Fruit fly (Drosophila melanogaster) whole organism, embryonic: Measurements from ENCODE around the gene CG15330.

Source experiments
- Atf3 ChIP-seq: fragments of 200-800 bp; sonication (Bioruptor generic); optimal IDR thresholded peaks from 3 replicates; lab custom pipeline; 2016; ENCODE audit warnings: missing biosample characterization, missing genetic modification characterization
- B-H2 ChIP-seq: fragments of 200-800 bp; sonication (Bioruptor generic); optimal IDR thresholded peaks from 2 replicates; lab custom pipeline; 2018; ENCODE audit warnings: missing biosample characterization, mild to moderate bottlenecking, missing genetic modification characterization
- BtbVII ChIP-seq: fragments of 200-800 bp; sonication (Bioruptor generic); optimal IDR thresholded peaks from 3 replicates; lab custom pipeline; 2017; ENCODE audit warnings: missing biosample characterization, mild to moderate bottlenecking, missing genetic modification characterization
- CG11093 ChIP-seq: fragments of 200-800 bp; sonication (Bioruptor generic); IDR thresholded peaks from 3 replicates; pipeline ENCODE4 v1.3.6; 2022; ENCODE audit warnings: missing biosample characterization, missing genetic modification characterization
- CG15269 ChIP-seq: fragments of 200-800 bp; sonication (Bioruptor generic); optimal IDR thresholded peaks from 2 replicates; lab custom pipeline; 2018; ENCODE audit warnings: missing biosample characterization, mild to moderate bottlenecking, missing genetic modification characterization, moderate library complexity
- CG15514 ChIP-seq: fragments of 200-800 bp; sonication (Bioruptor generic); optimal IDR thresholded peaks from 3 replicates; lab custom pipeline; 2017; ENCODE audit warnings: missing biosample characterization, missing genetic modification characterization, mild to moderate bottlenecking, moderate library complexity, missing genetic modification reagents
- CG15696 ChIP-seq: fragments of 200-800 bp; sonication (Bioruptor generic); optimal IDR thresholded peaks from 2 replicates; lab custom pipeline; 2019; ENCODE audit warnings: missing biosample characterization, mild to moderate bottlenecking, missing genetic modification characterization, moderate library complexity
- CG16813 ChIP-seq: fragments of 200-800 bp; sonication (Bioruptor generic); IDR thresholded peaks from 3 replicates; pipeline ENCODE4 v1.3.6; 2022; ENCODE audit warnings: missing biosample characterization, missing genetic modification characterization; ENCODE audit not compliant: partially characterized antibody
- CG17359 ChIP-seq: fragments of 200-800 bp; sonication (Bioruptor generic); optimal IDR thresholded peaks from 3 replicates; lab custom pipeline; 2018; ENCODE audit warnings: missing biosample characterization, mild to moderate bottlenecking, missing genetic modification characterization, moderate library complexity
- CG17361 ChIP-seq: fragments of 200-800 bp; sonication (Bioruptor generic); IDR thresholded peaks from 3 replicates; pipeline ENCODE4 v1.3.6; 2022; ENCODE audit warnings: missing biosample characterization, missing genetic modification characterization
- CG18599 ChIP-seq: fragments of 200-800 bp; sonication (Bioruptor generic); optimal IDR thresholded peaks from 3 replicates; lab custom pipeline; 2017; ENCODE audit warnings: missing biosample characterization, missing genetic modification characterization, mild to moderate bottlenecking, moderate library complexity, missing genetic modification reagents
- CG2889 ChIP-seq: fragments of 200-800 bp; sonication (Bioruptor generic); IDR thresholded peaks from 3 replicates; pipeline ENCODE4 v1.3.6; 2022; ENCODE audit warnings: missing biosample characterization, missing genetic modification characterization
- CG3163 ChIP-seq: fragments of 200-800 bp; sonication (Bioruptor generic); optimal IDR thresholded peaks from 3 replicates; lab custom pipeline; 2016; ENCODE audit warnings: missing biosample characterization, missing genetic modification characterization
- CG32532 ChIP-seq: fragments of 200-800 bp; sonication (Bioruptor generic); IDR thresholded peaks from 2 replicates; pipeline ENCODE4 v1.3.6; 2022; ENCODE audit warnings: missing biosample characterization, missing genetic modification characterization
- CG33213 ChIP-seq: fragments of 200-800 bp; sonication (Bioruptor generic); optimal IDR thresholded peaks from 3 replicates; lab custom pipeline; 2016; ENCODE audit warnings: missing biosample characterization, missing genetic modification characterization
- CG43689 ChIP-seq: fragments of 200-800 bp; sonication (Bioruptor generic); IDR thresholded peaks from 2 replicates; pipeline ENCODE4 v1.3.6; 2022; ENCODE audit warnings: missing biosample characterization, missing genetic modification characterization
- CG7987 ChIP-seq: fragments of 200-800 bp; sonication (Bioruptor generic); optimal IDR thresholded peaks from 2 replicates; lab custom pipeline; 2018; ENCODE audit warnings: missing biosample characterization, mild to moderate bottlenecking, missing genetic modification characterization, moderate library complexity
- CG8089 ChIP-seq: fragments of 200-800 bp; sonication (Bioruptor generic); optimal IDR thresholded peaks from 3 replicates; lab custom pipeline; 2016; ENCODE audit warnings: missing biosample characterization, missing genetic modification characterization
- CG8359 ChIP-seq: fragments of 200-800 bp; sonication (Bioruptor generic); optimal IDR thresholded peaks from 2 replicates; lab custom pipeline; 2017; ENCODE audit warnings: missing biosample characterization, mild to moderate bottlenecking, missing genetic modification characterization, borderline replicate concordance
- CG8944 ChIP-seq: fragments of 200-800 bp; sonication (Bioruptor generic); optimal IDR thresholded peaks from 3 replicates; lab custom pipeline; 2016; ENCODE audit warnings: missing biosample characterization, missing genetic modification characterization
- CG9817 ChIP-seq: fragments of 200-800 bp; sonication (Bioruptor generic); optimal IDR thresholded peaks from 2 replicates; lab custom pipeline; 2018; ENCODE audit warnings: missing biosample characterization, mild to moderate bottlenecking, missing genetic modification characterization, moderate library complexity
- Deaf1 ChIP-seq: fragments of 200-800 bp; optimal IDR thresholded peaks from 3 replicates; lab custom pipeline; 2019; ENCODE audit warnings: missing biosample characterization, mild to moderate bottlenecking, missing genetic modification characterization, moderate library complexity
- Dek ChIP-seq: fragments of 200-800 bp; sonication (Bioruptor generic); optimal IDR thresholded peaks from 3 replicates; lab custom pipeline; 2019; ENCODE audit warnings: missing biosample characterization, mild to moderate bottlenecking, missing genetic modification characterization, moderate library complexity
- Dll ChIP-seq: fragments of 200-800 bp; sonication (Bioruptor generic); IDR thresholded peaks from 4 replicates; pipeline ENCODE4 v1.3.6; 2022; ENCODE audit warnings: missing biosample characterization, missing genetic modification characterization; ENCODE audit not compliant: partially characterized antibody
- Hmr ChIP-seq: fragments of 200-800 bp; sonication (Bioruptor generic); optimal IDR thresholded peaks from 3 replicates; lab custom pipeline; 2017; ENCODE audit warnings: mild to moderate bottlenecking, missing biosample characterization, missing genetic modification reagents, missing genetic modification characterization
- Max ChIP-seq: fragments of 200-800 bp; sonication (Bioruptor generic); optimal IDR thresholded peaks from 2 replicates; lab custom pipeline; 2016; ENCODE audit warnings: missing biosample characterization, mild to moderate bottlenecking, missing genetic modification characterization
- NC2β ChIP-seq: fragments of 200-800 bp; sonication (Bioruptor generic); optimal IDR thresholded peaks from 2 replicates; lab custom pipeline; 2016; ENCODE audit warnings: missing biosample characterization, missing genetic modification characterization
- Oaz ChIP-seq: fragments of 200-800 bp; sonication (Bioruptor generic); IDR thresholded peaks from 2 replicates; pipeline ENCODE4 v1.3.6; 2022; ENCODE audit warnings: missing biosample characterization, missing genetic modification characterization
- Rfx ChIP-seq: fragments of 200-800 bp; sonication (Bioruptor generic); IDR thresholded peaks from 2 replicates; pipeline ENCODE4 v1.3.6; 2022; ENCODE audit warnings: missing biosample characterization, missing genetic modification characterization
- Rx ChIP-seq: fragments of 200-800 bp; sonication (Bioruptor generic); IDR thresholded peaks from 2 replicates; pipeline ENCODE4 v1.3.6; 2022; ENCODE audit warnings: missing biosample characterization, missing genetic modification characterization
- Xrp1 ChIP-seq: fragments of 200-800 bp; sonication (Bioruptor generic); IDR thresholded peaks from 2 replicates; pipeline ENCODE4 v1.3.6; 2022; ENCODE audit warnings: missing biosample characterization, missing genetic modification characterization
- amos ChIP-seq: fragments of 200-800 bp; sonication (Bioruptor generic); IDR thresholded peaks from 2 replicates; pipeline ENCODE4 v1.3.6; 2022; ENCODE audit warnings: missing biosample characterization, missing genetic modification characterization; ENCODE audit not compliant: partially characterized antibody
- aop ChIP-seq: fragments of 200-800 bp; sonication (Bioruptor generic); IDR thresholded peaks from 2 replicates; pipeline ENCODE4 v1.3.6; 2022; ENCODE audit warnings: missing biosample characterization, missing genetic modification characterization
- bbx ChIP-seq: fragments of 200-800 bp; sonication (Bioruptor generic); IDR thresholded peaks from 2 replicates; pipeline ENCODE4 v1.3.6; 2022; ENCODE audit warnings: missing biosample characterization, missing genetic modification characterization; ENCODE audit not compliant: partially characterized antibody
- bigmax ChIP-seq: fragments of 200-800 bp; sonication (Bioruptor generic); optimal IDR thresholded peaks from 2 replicates; lab custom pipeline; 2018; ENCODE audit warnings: missing biosample characterization, mild to moderate bottlenecking, missing genetic modification characterization
- chn ChIP-seq: fragments of 200-800 bp; sonication (Bioruptor generic); optimal IDR thresholded peaks from 2 replicates; lab custom pipeline; 2016; ENCODE audit warnings: missing biosample characterization, missing genetic modification characterization
- cwo ChIP-seq: fragments of 200-800 bp; sonication (Bioruptor generic); optimal IDR thresholded peaks from 3 replicates; lab custom pipeline; 2017; ENCODE audit warnings: missing biosample characterization, missing genetic modification characterization, mild to moderate bottlenecking, moderate library complexity, missing genetic modification reagents
- ems ChIP-seq: fragments of 200-800 bp; sonication (Bioruptor generic); optimal IDR thresholded peaks from 3 replicates; lab custom pipeline; 2016; ENCODE audit warnings: missing biosample characterization, missing genetic modification characterization
- gfzf ChIP-seq: fragments of 200-800 bp; sonication (Bioruptor generic); optimal IDR thresholded peaks from 2 replicates; lab custom pipeline; 2016; ENCODE audit warnings: missing biosample characterization, mild to moderate bottlenecking, missing genetic modification characterization, moderate library complexity
- h ChIP-seq: fragments of >200 bp; optimal IDR thresholded peaks from 2 replicates; lab custom pipeline; 2017
- nmo ChIP-seq: fragments of 200-800 bp; sonication (Bioruptor generic); optimal IDR thresholded peaks from 2 replicates; lab custom pipeline; 2018; ENCODE audit warnings: missing biosample characterization, mild to moderate bottlenecking, missing genetic modification characterization, moderate library complexity
- pan ChIP-seq, 4 experiments: fragments of >200 bp in 3 of 4; fragments of 200-800 bp in 1 of 4; sonication (Bioruptor generic) in 1 of 4; optimal IDR thresholded peaks in 3 of 4; IDR thresholded peaks in 1 of 4; 2 replicates each; pipeline versions ENCODE4 v1.3.6 to Lab custom; 2017 to 2022; ENCODE audit warnings: missing biosample characterization in 2 of 4, missing genetic modification characterization in 2 of 4, mixed read lengths in 1 of 4
- pb ChIP-seq: fragments of 200-800 bp; sonication (Bioruptor generic); optimal IDR thresholded peaks from 3 replicates; lab custom pipeline; 2016; ENCODE audit warnings: missing biosample characterization, missing genetic modification characterization
- pnt ChIP-seq: fragments of 200-800 bp; sonication (Bioruptor generic); optimal IDR thresholded peaks from 3 replicates; lab custom pipeline; 2016; ENCODE audit warnings: missing biosample characterization, missing genetic modification characterization
- pzg ChIP-seq: fragments of 200-800 bp; sonication (Bioruptor generic); optimal IDR thresholded peaks from 3 replicates; lab custom pipeline; 2018; ENCODE audit warnings: missing biosample characterization, mild to moderate bottlenecking, missing genetic modification characterization, moderate library complexity
- sna ChIP-seq: fragments of 200-800 bp; sonication (Bioruptor generic); IDR thresholded peaks from 2 replicates; pipeline ENCODE4 v1.3.6; 2022; ENCODE audit warnings: missing biosample characterization, missing genetic modification characterization; ENCODE audit not compliant: partially characterized antibody
- stc ChIP-seq: fragments of 200-800 bp; sonication (Bioruptor generic); IDR thresholded peaks from 2 replicates; pipeline ENCODE4 v1.3.6; 2022; ENCODE audit warnings: missing biosample characterization, missing genetic modification characterization
- toy ChIP-seq: fragments of 200-800 bp; sonication (Bioruptor generic); IDR thresholded peaks from 2 replicates; pipeline ENCODE4 v1.3.6; 2022; ENCODE audit warnings: missing biosample characterization, missing genetic modification characterization
- z ChIP-seq: fragments of 200-800 bp; sonication (Bioruptor generic); IDR thresholded peaks from 3 replicates; pipeline ENCODE4 v1.3.6; 2022; ENCODE audit warnings: missing biosample characterization, missing genetic modification characterization

CG15330 gene

dm6 chrX:7933210-7933915 lies 22.5 kb upstream of the CG15330 start, which contains the start of the genes Dhdds and RpS14a (continued):
- TF ChIP-seq aop (GFP tag; lab: Robert Waterston, UW): no peak
- TF ChIP-seq Atf3 (GFP tag; lab: Kevin White, UChicago): peak; percentile 1
- TF ChIP-seq Dek (tag; lab: Kevin White, UChicago): no peak
- TF ChIP-seq sna: peak; percentile 64; the same call in 1 of the 2 replicates
- TF ChIP-seq Dll: peak; percentile 84
- no peak for TF ChIP-seq B-H2 (GFP tag; lab: Kevin White, UChicago)
- TF ChIP-seq CG3163 (GFP tag; lab: Kevin White, UChicago): no peak
- no peak for TF ChIP-seq CG2889
- TF ChIP-seq z (GFP tag; lab: Robert Waterston, UW): no peak
- peak; percentile 53 for TF ChIP-seq Rfx (GFP tag; lab: Robert Waterston, UW)
- TF ChIP-seq gfzf: peak; percentile 89
- no peak for TF ChIP-seq CG11093 (GFP tag; lab: Robert Waterston, UW)
- peak; percentile 6 for TF ChIP-seq CG8359 (GFP tag; lab: Kevin White, UChicago)
- TF ChIP-seq CG8089 (GFP tag; lab: Kevin White, UChicago): peak; percentile 11
- TF ChIP-seq Hmr: peak; percentile 83
- peak; percentile 58 for TF ChIP-seq bbx (GFP tag; lab: Robert Waterston, UW)
- TF ChIP-seq CG43689 (GFP tag; lab: Robert Waterston, UW): no peak
- TF ChIP-seq Deaf1 (tag; lab: Kevin White, UChicago): no peak
- peak; percentile 54 for TF ChIP-seq BtbVII
- peak; percentile 88 for TF ChIP-seq NC2β
- TF ChIP-seq CG33213 (GFP tag; lab: Kevin White, UChicago): peak; percentile 32
- TF ChIP-seq Max: peak; percentile 56
- TF ChIP-seq Oaz: no peak
- no peak for TF ChIP-seq toy (GFP tag; lab: Robert Waterston, UW)
- peak; percentile 38 for TF ChIP-seq CG15269 (tag; lab: Kevin White, UChicago)
- TF ChIP-seq CG7987: peak; percentile 64
- TF ChIP-seq h: no peak
- no peak for TF ChIP-seq stc
- TF ChIP-seq nmo (GFP tag; lab: Kevin White, UChicago): peak; percentile 84
- peak; percentile 31 for TF ChIP-seq pb
- TF ChIP-seq bigmax (GFP tag; lab: Kevin White, UChicago): no peak
- no peak for TF ChIP-seq chn (GFP tag; lab: Kevin White, UChicago)
- TF ChIP-seq amos (GFP tag; lab: Robert Waterston, UW): peak; percentile 75
- peak; percentile 60; the same call in 1 of the 2 replicates for TF ChIP-seq CG32532 (GFP tag; lab: Robert Waterston, UW)
- peak; percentile 11; the same call in 1 of the 2 replicates for TF ChIP-seq Rx (GFP tag; lab: Robert Waterston, UW)
- peak; percentile 85 for TF ChIP-seq pzg (GFP tag; lab: Kevin White, UChicago)
- no peak for TF ChIP-seq CG9817 (tag; lab: Kevin White, UChicago)
- peak; percentile 83 for TF ChIP-seq CG17361 (GFP tag; lab: Robert Waterston, UW)
- peak; percentile 22 for TF ChIP-seq CG15696 (tag; lab: Kevin White, UChicago)
- TF ChIP-seq CG17359 (tag; lab: Kevin White, UChicago): peak; percentile 30
- peak; percentile 20 for TF ChIP-seq cwo (GFP tag; lab: Kevin White, UChicago)
- peak; percentile 83 for TF ChIP-seq CG16813 (GFP tag; lab: Robert Waterston, UW)
- TF ChIP-seq ems: no peak
- peak; percentile 64 for TF ChIP-seq CG15514 (GFP tag; lab: Kevin White, UChicago)
- TF ChIP-seq CG18599: peak; percentile 67
- no peak for TF ChIP-seq Xrp1
- no peak for TF ChIP-seq pan (optimal IDR thresholded peaks at IDR 0.05; lab: Kevin White, UChicago)
- TF ChIP-seq pan (GFP tag; optimal IDR thresholded peaks at IDR 0.05 in 1 of 2, IDR thresholded peaks at IDR 0.05 in 1 of 2): peak in 1 of 2 experiments; percentile 26
- TF ChIP-seq pnt (GFP tag; lab: Kevin White, UChicago): no peak
- TF ChIP-seq CG8944 (GFP tag; lab: Kevin White, UChicago): no peak
